Fruit fly (Drosophila melanogaster) S2 (cell line): ENCODE data around the gene Coq7.

Experiments
- CG8478 ChIP-seq: fragments of >200 bp; optimal IDR thresholded peaks from 2 replicates; lab custom pipeline; 2018
- CTCF ChIP-seq, 2 experiments: fragments of >200 bp; optimal IDR thresholded peaks; 2 replicates each; lab custom pipeline; 2018

Gene Coq7

DNA sequence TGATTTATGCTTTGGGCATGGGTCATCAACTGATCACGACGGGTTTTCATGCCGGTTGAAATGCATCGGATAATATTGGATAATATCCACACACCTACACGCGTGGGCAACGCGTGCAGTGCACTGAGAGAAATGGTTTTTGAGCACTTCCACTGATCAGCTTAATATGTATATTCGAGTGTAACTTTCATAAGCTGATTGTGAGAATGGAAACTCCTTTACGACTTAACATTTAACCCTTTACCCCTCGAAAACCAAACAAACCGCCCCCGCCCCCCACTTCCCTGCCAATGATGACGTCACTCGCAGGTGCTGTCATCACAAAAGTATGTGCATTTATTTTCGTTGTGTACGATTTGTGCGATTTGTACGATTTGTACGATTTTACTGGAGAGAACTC lies 23.8 kb downstream of the Coq7 start:
- TF ChIP-seq CG8478 (lab: Kevin White, UChicago) (no peak), CTCF (optimal IDR thresholded peaks at IDR 0.05; lab: Kevin White, UChicago) (no peak)

DNA sequence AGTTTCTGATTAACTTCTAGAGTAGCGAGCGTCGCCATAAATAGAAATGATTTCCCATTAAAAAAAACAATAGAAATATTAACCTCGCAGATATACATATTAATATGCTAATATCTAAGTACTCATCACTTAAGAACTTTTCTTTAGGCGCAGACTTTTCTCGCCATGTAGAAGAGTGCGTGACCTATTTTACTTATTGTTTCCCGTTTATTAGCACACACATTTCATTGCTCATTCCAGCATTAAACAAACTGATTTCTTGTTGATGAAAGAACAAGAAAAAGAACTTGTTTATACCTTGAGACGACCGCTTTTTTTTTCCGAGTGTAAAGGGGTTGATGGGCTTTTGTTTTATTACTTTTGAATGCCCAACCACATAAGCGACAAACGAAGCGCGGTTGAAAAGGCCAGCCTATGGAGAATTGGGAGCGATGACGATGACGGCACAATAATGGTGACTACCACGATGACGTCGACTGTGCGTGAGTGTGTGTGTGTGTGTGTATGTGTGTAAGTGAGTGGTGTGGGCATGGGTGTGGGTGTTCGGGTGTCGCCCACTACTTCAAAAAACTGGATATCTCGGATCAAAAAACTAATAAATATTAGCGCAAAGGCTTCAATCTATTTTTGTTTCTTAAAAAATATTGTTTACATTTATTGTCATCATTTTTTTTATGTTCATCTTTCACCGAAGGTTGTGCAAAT lies 25.1 kb downstream of the Coq7 start:
- no peak for TF ChIP-seq CG8478 (lab: Kevin White, UChicago)
- no peak for TF ChIP-seq CTCF (optimal IDR thresholded peaks at IDR 0.05; lab: Kevin White, UChicago)

DNA sequence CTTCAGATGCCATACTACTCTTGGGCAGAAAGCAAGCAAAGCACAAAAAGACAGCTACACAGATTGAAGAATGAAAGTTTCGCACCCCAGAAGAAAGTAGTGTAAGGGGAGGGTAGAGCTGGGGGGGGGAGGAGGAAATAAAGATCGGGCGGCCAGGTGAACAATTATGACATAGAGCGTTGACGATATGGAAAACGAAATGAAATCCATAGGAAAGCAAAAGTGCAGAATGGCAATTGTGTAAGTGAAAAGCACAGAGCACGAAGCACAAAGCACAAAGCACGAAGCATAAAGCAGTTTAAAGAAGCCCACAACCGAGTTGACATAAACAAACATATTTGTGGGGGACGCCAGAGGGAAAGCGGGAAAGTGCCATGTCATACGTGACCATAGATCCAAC lies 25.9 kb downstream of the Coq7 start:
- no peak for TF ChIP-seq CG8478 (lab: Kevin White, UChicago)

DNA sequence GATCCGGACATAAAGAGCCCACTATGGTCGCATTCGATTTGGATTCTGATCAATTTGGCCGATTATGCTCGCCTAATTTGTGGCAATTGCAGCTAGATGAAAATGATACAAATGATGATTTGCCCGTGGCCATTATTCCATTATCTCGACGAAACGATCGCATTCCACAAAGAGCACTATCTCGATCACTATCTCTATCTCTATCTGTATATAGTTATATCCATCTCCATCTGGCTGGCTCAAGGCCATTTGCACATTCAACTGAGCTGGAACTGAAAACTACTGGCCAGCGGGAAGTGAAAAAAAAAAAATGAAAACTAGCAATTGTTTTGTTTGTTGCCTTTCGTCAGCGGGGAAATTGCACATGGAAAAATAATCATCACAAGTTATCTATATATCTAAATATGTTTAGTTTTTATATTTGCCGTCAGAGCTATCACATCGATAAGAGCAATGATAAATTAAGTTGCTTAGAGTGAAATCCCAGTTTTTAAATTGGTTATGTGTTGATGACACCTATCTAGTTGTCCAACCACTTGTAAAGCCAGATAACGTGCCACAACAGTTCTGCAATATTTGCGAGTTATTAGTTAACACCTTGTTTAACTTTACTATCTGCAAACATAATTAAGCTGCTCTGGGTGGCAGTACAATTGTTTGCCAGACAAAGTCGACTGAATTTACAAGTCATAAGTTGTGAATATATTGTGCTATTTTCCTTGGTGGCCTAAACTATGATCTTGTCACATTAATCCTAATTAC lies 28.4 kb downstream of the Coq7 start:
- TF ChIP-seq CTCF (optimal IDR thresholded peaks at IDR 0.05; lab: Kevin White, UChicago) (no peak), CG8478 (lab: Kevin White, UChicago) (no peak)

DNA sequence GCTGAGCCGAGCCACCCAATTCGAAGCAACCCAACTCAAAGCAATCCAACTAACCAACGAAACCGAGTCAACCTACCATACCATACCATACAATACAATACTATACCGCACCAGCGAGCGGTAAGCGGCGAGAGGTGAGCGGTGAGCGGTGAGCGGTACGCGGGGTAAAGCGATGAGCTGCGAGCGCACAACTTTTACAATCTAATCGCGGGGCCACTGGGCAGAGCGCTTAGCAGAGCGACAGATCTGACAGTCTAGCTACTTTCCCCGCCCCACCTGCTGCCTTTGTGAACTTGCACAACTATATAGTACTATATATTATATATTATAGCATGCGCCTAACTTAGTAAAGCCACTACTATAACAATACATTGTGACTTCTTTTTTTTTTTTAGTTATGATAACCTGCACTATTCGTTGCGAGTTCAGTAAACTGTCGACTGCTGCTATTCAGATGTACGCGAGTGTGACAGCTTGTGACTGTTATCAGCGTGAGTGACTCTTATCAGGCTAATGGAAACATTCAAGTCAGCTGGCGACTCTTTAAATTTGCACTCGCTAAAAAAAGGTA lies 29.8 kb downstream of the Coq7 start:
- TF ChIP-seq CTCF (optimal IDR thresholded peaks at IDR 0.05; lab: Kevin White, UChicago) (no peak), CG8478 (lab: Kevin White, UChicago) (no peak)

DNA sequence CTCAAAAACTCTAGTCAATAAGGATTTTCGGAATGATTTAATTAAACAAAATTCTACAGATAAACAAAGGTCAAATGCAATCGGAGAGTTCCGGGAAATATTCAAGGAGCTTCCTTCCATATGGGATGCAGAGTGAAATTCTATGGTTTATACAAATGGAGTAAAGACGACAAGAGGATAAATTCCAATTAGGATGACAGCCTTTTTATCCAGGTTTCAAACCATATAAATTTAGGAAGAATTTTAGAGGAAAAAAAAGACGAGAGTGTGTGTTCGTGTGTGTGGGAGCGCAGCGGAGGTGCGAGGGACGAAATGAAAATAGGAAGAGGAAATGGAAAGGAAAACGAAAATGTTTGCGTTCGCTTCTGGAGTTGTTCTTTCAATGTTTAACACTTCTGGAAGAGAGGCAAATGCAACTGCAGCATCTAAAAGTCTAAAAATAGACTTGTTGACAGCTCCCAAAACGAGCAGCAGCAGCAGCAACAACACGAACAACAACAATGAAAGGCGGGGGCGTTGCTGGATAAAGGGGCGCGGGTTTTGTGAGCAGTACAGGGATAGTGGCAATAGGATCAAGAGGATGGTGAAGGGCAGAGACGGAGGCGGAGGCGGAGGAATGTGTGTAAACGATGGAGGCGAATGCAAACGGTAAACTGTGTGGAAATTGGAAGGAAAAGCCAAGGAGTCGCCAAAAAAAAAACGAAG lies 31.5 kb downstream of the Coq7 start:
- TF ChIP-seq CG8478 (lab: Kevin White, UChicago) (no peak), CTCF (optimal IDR thresholded peaks at IDR 0.05; lab: Kevin White, UChicago) (no peak)

DNA sequence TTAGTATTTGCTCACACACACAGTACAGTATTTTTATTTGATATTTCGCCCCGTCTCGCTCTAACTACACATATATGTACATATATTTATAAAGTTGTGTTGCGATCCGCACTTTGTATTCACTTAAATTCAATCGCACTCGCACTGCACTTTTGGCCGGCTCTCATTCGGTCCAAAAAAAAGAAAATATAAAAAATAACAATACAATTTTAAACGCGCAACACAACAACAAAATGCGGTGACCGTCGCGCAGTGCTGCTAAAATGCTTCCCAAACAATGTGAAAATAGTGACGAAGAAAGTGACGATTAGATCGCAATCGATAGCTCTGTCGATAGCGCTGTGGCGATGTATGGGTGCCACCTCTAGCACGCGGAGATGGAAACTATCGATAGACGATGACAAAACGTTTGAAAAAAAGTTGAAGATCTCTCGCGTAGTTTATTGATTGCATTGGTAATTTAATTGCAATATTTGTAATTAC lies 32.3 kb downstream of the Coq7 start, which contains the start of the genes C3G and pod1:
Gene C3G (minus strand): TSS at position 282 of the 483 bp plus-strand sequence.
Gene pod1 (plus strand): TSS at position 373 of the 483 bp plus-strand sequence.
- peak in 1 of 2 experiments; percentile 35 for TF ChIP-seq CTCF (optimal IDR thresholded peaks at IDR 0.05; lab: Kevin White, UChicago)
- no peak for TF ChIP-seq CG8478 (lab: Kevin White, UChicago)

DNA sequence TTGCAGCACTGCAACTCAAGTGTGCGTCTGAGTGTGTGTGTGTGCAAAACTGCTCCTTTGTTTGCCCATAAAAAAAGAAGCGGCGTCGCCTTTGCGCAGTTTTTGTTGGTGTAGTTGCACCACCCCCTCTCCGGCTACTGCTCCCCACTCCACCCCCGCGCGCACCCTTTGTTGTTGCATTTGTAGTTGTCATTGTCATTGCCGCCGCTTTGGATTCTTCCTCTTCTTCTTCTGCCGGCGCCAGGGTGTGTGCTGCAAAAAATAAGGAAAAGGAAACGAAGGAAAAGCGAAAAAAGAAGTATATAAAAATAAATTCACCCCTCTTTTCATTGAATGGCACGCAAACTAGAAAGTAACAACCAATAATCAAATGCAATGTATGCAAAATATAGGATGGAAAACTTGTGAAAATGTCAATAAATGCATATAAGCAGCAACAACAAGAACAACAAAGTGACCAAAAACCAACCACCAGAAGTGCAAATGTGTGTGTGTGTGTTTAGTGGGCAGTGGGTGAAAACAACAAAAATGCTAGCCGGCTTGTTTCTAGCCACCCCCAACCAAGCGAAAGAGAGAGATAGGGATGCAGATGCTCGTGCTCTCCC lies 33.0 kb downstream of the Coq7 start:
- TF ChIP-seq CTCF (optimal IDR thresholded peaks at IDR 0.05; lab: Kevin White, UChicago) (no peak), CG8478 (lab: Kevin White, UChicago) (no peak)

DNA sequence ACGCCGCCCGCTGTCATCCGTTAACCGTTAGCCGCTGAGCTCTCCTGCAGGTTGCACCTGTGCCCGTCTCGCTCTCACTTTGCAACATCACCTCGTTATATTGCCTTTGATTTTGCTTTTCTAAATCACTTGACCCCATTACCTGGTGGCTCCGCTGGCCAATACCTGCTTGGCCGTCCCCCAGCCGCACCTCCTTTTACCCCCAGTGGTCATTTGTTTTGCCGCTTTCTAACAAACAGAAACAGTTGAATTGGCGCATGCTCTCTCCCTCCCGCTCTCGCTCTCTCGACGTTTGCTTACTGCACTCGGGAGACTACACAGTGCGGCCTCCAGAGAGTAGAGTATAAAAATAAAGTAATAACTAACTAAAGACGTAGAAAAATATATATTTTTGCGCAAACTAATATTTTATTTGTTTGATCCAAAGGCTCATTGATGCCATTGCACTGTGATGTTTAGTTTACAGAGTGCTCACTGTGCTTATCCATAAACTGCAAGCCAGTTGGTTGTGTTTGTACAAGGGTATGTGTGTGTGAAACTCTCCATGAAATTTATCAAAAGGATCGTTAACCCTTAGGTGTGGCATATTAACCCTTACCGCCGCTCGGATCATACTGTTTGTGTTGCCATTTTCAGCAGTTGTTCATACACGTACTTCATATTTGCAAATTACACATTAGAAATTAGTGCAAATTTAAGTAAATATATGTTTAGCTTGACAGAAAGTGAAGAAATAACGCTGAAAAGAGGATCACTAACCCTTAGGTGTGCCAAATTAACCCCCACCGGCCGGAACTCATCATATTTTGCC lies 33.7 kb downstream of the Coq7 start:
- TF ChIP-seq CG8478 (lab: Kevin White, UChicago) (no peak), CTCF (optimal IDR thresholded peaks at IDR 0.05; lab: Kevin White, UChicago) (no peak)

DNA sequence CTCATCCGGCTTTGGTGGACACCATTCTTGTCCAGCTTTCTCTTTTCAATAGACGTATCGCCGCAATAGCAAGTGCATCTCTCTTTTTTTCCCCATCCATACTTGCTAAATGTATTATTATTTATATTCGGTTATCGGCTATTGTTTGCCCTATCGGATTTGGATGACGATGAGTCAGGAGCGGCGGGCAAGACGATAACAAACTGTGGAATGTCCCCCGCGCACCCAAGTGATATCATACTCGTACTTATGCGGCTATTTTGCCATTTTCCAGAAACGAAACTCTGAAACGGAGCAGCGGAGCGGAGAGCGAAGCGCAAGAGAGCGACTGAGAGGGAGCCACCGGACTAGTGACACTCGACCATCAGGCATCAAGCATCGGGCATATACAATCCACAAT lies 34.4 kb downstream of the Coq7 start:
- no peak for TF ChIP-seq CTCF (optimal IDR thresholded peaks at IDR 0.05; lab: Kevin White, UChicago)
- TF ChIP-seq CG8478 (lab: Kevin White, UChicago), result no peak

DNA sequence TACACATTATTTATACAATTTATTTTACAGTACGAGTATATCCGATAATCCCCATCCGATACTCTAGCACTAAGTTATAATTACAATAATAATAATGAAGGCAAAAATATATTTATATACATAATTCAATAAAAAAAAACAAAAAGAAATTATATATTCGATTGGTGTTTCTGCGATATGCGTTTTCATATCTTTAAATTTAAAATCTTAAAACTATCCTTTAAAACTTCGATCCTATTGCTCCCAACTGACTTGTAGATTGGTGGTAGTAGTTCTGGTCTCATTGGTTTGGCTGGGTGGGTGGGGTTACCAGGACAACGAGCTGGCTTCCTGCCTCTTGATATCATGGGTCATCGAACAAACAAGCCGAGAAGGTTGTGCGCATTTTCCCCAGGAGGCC lies 42.7 kb downstream of the Coq7 start, which contains the start of gene iav:
Gene iav (plus strand): TSS at position 301 of the 400 bp plus-strand sequence.
- TF ChIP-seq CG8478 (lab: Kevin White, UChicago) (no peak), CTCF (optimal IDR thresholded peaks at IDR 0.05; lab: Kevin White, UChicago) (no peak)

DNA sequence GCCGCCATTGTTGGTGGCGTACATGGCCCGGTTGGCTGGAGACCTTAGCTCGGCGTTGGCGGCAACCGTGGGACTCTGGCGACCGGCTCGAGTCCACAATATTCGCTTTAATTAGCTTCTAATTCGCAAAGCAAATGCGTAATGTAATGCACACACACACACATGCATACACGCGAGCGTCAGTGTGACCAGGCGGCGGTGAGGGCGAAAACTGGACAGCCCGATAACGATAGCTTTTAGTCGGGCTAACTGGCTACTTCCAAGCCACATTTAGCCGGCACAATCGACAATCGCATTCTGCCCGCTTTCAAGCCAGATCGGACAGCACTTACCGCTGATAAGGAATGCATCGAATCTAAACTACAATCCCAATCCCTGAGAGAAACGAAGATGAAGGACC lies 49.7 kb downstream of the Coq7 start, which contains the start of the genes Nf-YC and xit:
Gene Nf-YC (minus strand): TSS at position 217 of the 400 bp plus-strand sequence.
Gene xit (plus strand): TSS at position 314 of the 400 bp plus-strand sequence.
- TF ChIP-seq CG8478 (lab: Kevin White, UChicago) (no peak), CTCF (optimal IDR thresholded peaks at IDR 0.05; lab: Kevin White, UChicago) (peak; percentile 40 to 51)
